Fruit fly (Drosophila melanogaster) whole organism, embryonic: Measurements from ENCODE around the gene CG14104.

ENCODE experiments used
- Atf3 ChIP-seq: fragments of 200-800 bp; sonication (Bioruptor generic); optimal IDR thresholded peaks from 3 replicates; lab custom pipeline; 2016; ENCODE audit warnings: missing biosample characterization, missing genetic modification characterization
- Awh ChIP-seq: fragments of 200-800 bp; sonication (Bioruptor generic); IDR thresholded peaks from 2 replicates; pipeline ENCODE4, ENCODE4 v1.3.6; 2022; ENCODE audit warnings: missing biosample characterization, missing genetic modification characterization
- CG10147 ChIP-seq: fragments of 200-800 bp; sonication (Bioruptor generic); optimal IDR thresholded peaks from 2 replicates; lab custom pipeline; 2019; ENCODE audit warnings: missing biosample characterization, mild to moderate bottlenecking, missing genetic modification characterization, moderate library complexity
- CG10462 ChIP-seq: fragments of 200-800 bp; sonication (Bioruptor generic); optimal IDR thresholded peaks from 2 replicates; lab custom pipeline; 2016; ENCODE audit warnings: missing biosample characterization, missing genetic modification characterization
- CG11247 ChIP-seq: fragments of 200-800 bp; sonication (Bioruptor generic); IDR thresholded peaks from 2 replicates; pipeline ENCODE4 v1.3.6; 2022; ENCODE audit warnings: missing biosample characterization, missing genetic modification characterization
- CG11456 ChIP-seq: fragments of 200-800 bp; sonication (Bioruptor generic); IDR thresholded peaks from 3 replicates; pipeline ENCODE4 v1.3.6; 2022; ENCODE audit warnings: missing biosample characterization, missing genetic modification characterization
- CG11504 ChIP-seq: fragments of 200-800 bp; sonication (Bioruptor generic); optimal IDR thresholded peaks from 3 replicates; lab custom pipeline; 2019; ENCODE audit warnings: missing biosample characterization, mild to moderate bottlenecking, missing genetic modification characterization, moderate library complexity
- CG11723 ChIP-seq: fragments of 200-800 bp; sonication (Bioruptor generic); optimal IDR thresholded peaks from 2 replicates; lab custom pipeline; 2017; ENCODE audit warnings: missing biosample characterization, mild to moderate bottlenecking, missing genetic modification characterization
- CG13296 ChIP-seq: fragments of 200-800 bp; sonication (Bioruptor generic); optimal IDR thresholded peaks from 3 replicates; lab custom pipeline; 2018; ENCODE audit warnings: missing biosample characterization, mild to moderate bottlenecking, missing genetic modification characterization
- CG17612 ChIP-seq: fragments of 200-800 bp; sonication (Bioruptor generic); IDR thresholded peaks from 2 replicates; pipeline ENCODE4 v1.3.6; 2022; ENCODE audit warnings: missing biosample characterization, missing genetic modification characterization
- CG2202 ChIP-seq: fragments of 200-800 bp; sonication (Bioruptor generic); optimal IDR thresholded peaks from 2 replicates; lab custom pipeline; 2018; ENCODE audit warnings: missing biosample characterization, mild to moderate bottlenecking, missing genetic modification characterization
- CG2875 ChIP-seq: fragments of 200-800 bp; sonication (Bioruptor generic); optimal IDR thresholded peaks from 2 replicates; lab custom pipeline; 2017; ENCODE audit warnings: missing biosample characterization, mild to moderate bottlenecking, missing genetic modification characterization, missing genetic modification reagents
- CG30020 ChIP-seq: fragments of 200-800 bp; optimal IDR thresholded peaks from 2 replicates; lab custom pipeline; 2019; ENCODE audit warnings: missing biosample characterization, mild to moderate bottlenecking, missing genetic modification characterization, moderate library complexity
- CG32767 ChIP-seq: fragments of 200-800 bp; sonication (Bioruptor generic); IDR thresholded peaks from 2 replicates; pipeline ENCODE4 v1.3.6; 2022; ENCODE audit warnings: missing biosample characterization, missing genetic modification characterization
- CG33213 ChIP-seq: fragments of 200-800 bp; sonication (Bioruptor generic); optimal IDR thresholded peaks from 3 replicates; lab custom pipeline; 2016; ENCODE audit warnings: missing biosample characterization, missing genetic modification characterization
- CG33557 ChIP-seq: fragments of 200-800 bp; sonication (Bioruptor generic); optimal IDR thresholded peaks from 2 replicates; lab custom pipeline; 2019; ENCODE audit warnings: missing biosample characterization, mild to moderate bottlenecking, missing genetic modification characterization, moderate library complexity
- CG34422 ChIP-seq: fragments of 200-800 bp; sonication (Bioruptor generic); IDR thresholded peaks from 3 replicates; pipeline ENCODE4 v1.3.6; 2022; ENCODE audit warnings: missing biosample characterization, missing genetic modification characterization
- CG3847 ChIP-seq: fragments of 200-800 bp; sonication (Bioruptor generic); IDR thresholded peaks from 2 replicates; pipeline ENCODE4 v1.3.6; 2022; ENCODE audit warnings: missing biosample characterization, missing genetic modification characterization
- CG4617 ChIP-seq: fragments of 200-800 bp; sonication (Bioruptor generic); optimal IDR thresholded peaks from 3 replicates; lab custom pipeline; 2016; ENCODE audit warnings: missing biosample characterization, missing genetic modification characterization, borderline replicate concordance
- CG5953 ChIP-seq: fragments of 200-800 bp; sonication (Bioruptor generic); IDR thresholded peaks from 2 replicates; pipeline ENCODE4 v1.3.6; 2022; ENCODE audit warnings: missing biosample characterization, missing genetic modification characterization
- CG6765 ChIP-seq: fragments of 200-800 bp; sonication (Bioruptor generic); optimal IDR thresholded peaks from 3 replicates; lab custom pipeline; 2017; ENCODE audit warnings: missing biosample characterization, mild to moderate bottlenecking, missing genetic modification characterization
- CG8924 ChIP-seq: fragments of 200-800 bp; optimal IDR thresholded peaks from 3 replicates; lab custom pipeline; 2019; ENCODE audit warnings: missing biosample characterization, mild to moderate bottlenecking, missing genetic modification characterization, moderate library complexity
- Dbx ChIP-seq: fragments of 200-800 bp; sonication (Bioruptor generic); IDR thresholded peaks from 3 replicates; pipeline ENCODE4 v1.3.6; 2022; ENCODE audit warnings: missing biosample characterization, missing genetic modification characterization
- Dek ChIP-seq: fragments of 200-800 bp; sonication (Bioruptor generic); optimal IDR thresholded peaks from 3 replicates; lab custom pipeline; 2019; ENCODE audit warnings: missing biosample characterization, mild to moderate bottlenecking, missing genetic modification characterization, moderate library complexity
- Dfd ChIP-seq, 2 experiments: fragments of >200 bp; optimal IDR thresholded peaks; 2 replicates each; lab custom pipeline; 2017; ENCODE audit warnings: missing biosample characterization in 2 of 2, missing genetic modification characterization in 2 of 2
- Dp ChIP-seq: fragments of 200-800 bp; sonication (Bioruptor generic); optimal IDR thresholded peaks from 2 replicates; lab custom pipeline; 2018; ENCODE audit warnings: missing biosample characterization, mild to moderate bottlenecking, missing genetic modification characterization, moderate library complexity
- E2f2 ChIP-seq: fragments of 200-800 bp; sonication (Bioruptor generic); IDR thresholded peaks from 2 replicates; pipeline ENCODE4 v1.3.6; 2022; ENCODE audit warnings: missing biosample characterization, missing genetic modification characterization
- GATAe ChIP-seq: fragments of 200-800 bp; sonication (Bioruptor generic); conservative IDR thresholded peaks from 2 replicates; pipeline ENCODE4 v1.3.6; 2022; ENCODE audit warnings: missing biosample characterization, missing genetic modification characterization
- Gsc ChIP-seq: fragments of 200-800 bp; sonication (Bioruptor generic); IDR thresholded peaks from 2 replicates; pipeline ENCODE4 v1.3.6; 2022; ENCODE audit warnings: missing biosample characterization, missing genetic modification characterization
- Hey ChIP-seq: fragments of 200-800 bp; sonication (Bioruptor generic); optimal IDR thresholded peaks from 3 replicates; lab custom pipeline; 2018; ENCODE audit warnings: missing biosample characterization, mild to moderate bottlenecking, missing genetic modification characterization
- Hr39 ChIP-seq: fragments of >200 bp; optimal IDR thresholded peaks from 2 replicates; lab custom pipeline; 2017
- Sin3A ChIP-seq: fragments of >200 bp; optimal IDR thresholded peaks from 2 replicates; lab custom pipeline; 2018
- Spps ChIP-seq: fragments of 200-800 bp; sonication (Bioruptor generic); optimal IDR thresholded peaks from 2 replicates; lab custom pipeline; 2018; ENCODE audit warnings: missing biosample characterization, mild to moderate bottlenecking, missing genetic modification characterization
- Tbp ChIP-seq: fragments of >200 bp; optimal IDR thresholded peaks from 2 replicates; lab custom pipeline; 2018; ENCODE audit warnings: missing biosample characterization, missing genetic modification characterization
- Usf ChIP-seq: fragments of 200-800 bp; sonication (Bioruptor generic); optimal IDR thresholded peaks from 2 replicates; lab custom pipeline; 2017; ENCODE audit warnings: missing genotype, missing biosample characterization, missing genetic modification characterization
- ato ChIP-seq: fragments of 200-800 bp; sonication (Bioruptor generic); IDR thresholded peaks from 2 replicates; pipeline ENCODE4 v1.3.6; 2022; ENCODE audit warnings: missing biosample characterization, missing genetic modification characterization; ENCODE audit not compliant: partially characterized antibody
- bbx ChIP-seq: fragments of 200-800 bp; sonication (Bioruptor generic); IDR thresholded peaks from 2 replicates; pipeline ENCODE4 v1.3.6; 2022; ENCODE audit warnings: missing biosample characterization, missing genetic modification characterization; ENCODE audit not compliant: partially characterized antibody
- dmrt99B ChIP-seq: fragments of 200-800 bp; sonication (Bioruptor generic); optimal IDR thresholded peaks from 2 replicates; lab custom pipeline; 2018; ENCODE audit warnings: missing biosample characterization, mild to moderate bottlenecking, missing genetic modification characterization, moderate library complexity
- esg ChIP-seq: fragments of 200-800 bp; sonication (Bioruptor generic); conservative IDR thresholded peaks from 2 replicates; pipeline ENCODE4 v1.3.6; 2022; ENCODE audit warnings: missing biosample characterization, missing genetic modification characterization
- ken ChIP-seq: fragments of 200-800 bp; sonication (Bioruptor generic); IDR thresholded peaks from 3 replicates; pipeline ENCODE4 v1.3.6; 2022; ENCODE audit warnings: missing biosample characterization, missing genetic modification characterization
- maf-S ChIP-seq: fragments of 200-800 bp; sonication (Bioruptor generic); optimal IDR thresholded peaks from 2 replicates; lab custom pipeline; 2016; ENCODE audit warnings: missing biosample characterization, missing genetic modification characterization
- otp ChIP-seq: fragments of 200-800 bp; sonication (Bioruptor generic); IDR thresholded peaks from 3 replicates; pipeline ENCODE4, ENCODE4 v1.3.6; 2022; ENCODE audit warnings: missing biosample characterization, missing genetic modification characterization
- ro ChIP-seq: fragments of 200-800 bp; sonication (Bioruptor generic); IDR thresholded peaks from 2 replicates; pipeline ENCODE4 v1.3.6; 2022; ENCODE audit warnings: missing biosample characterization, missing genetic modification characterization
- schlank ChIP-seq: fragments of 200-800 bp; sonication (Bioruptor generic); optimal IDR thresholded peaks from 2 replicates; lab custom pipeline; 2018; ENCODE audit warnings: missing biosample characterization, mild to moderate bottlenecking, missing genetic modification characterization
- sd ChIP-seq: fragments of 200-800 bp; sonication (Bioruptor generic); optimal IDR thresholded peaks from 3 replicates; lab custom pipeline; 2018; ENCODE audit warnings: missing biosample characterization, mild to moderate bottlenecking, missing genetic modification characterization, moderate library complexity
- sens ChIP-seq: fragments of 200-800 bp; sonication (Bioruptor generic); peaks from one replicate; lab custom pipeline; 2016; ENCODE audit warnings: missing biosample characterization, missing genetic modification characterization
- stwl ChIP-seq: fragments of 200-800 bp; sonication (Bioruptor generic); optimal IDR thresholded peaks from 3 replicates; lab custom pipeline; 2018; ENCODE audit warnings: missing biosample characterization, mild to moderate bottlenecking, missing genetic modification characterization, moderate library complexity
- tio ChIP-seq: fragments of 200-800 bp; sonication (Bioruptor generic); optimal IDR thresholded peaks from 2 replicates; lab custom pipeline; 2017; ENCODE audit warnings: missing biosample characterization, missing genetic modification characterization, inconsistent platforms
- wdn ChIP-seq: fragments of 200-800 bp; sonication (Bioruptor generic); IDR thresholded peaks from 2 replicates; pipeline ENCODE4 v1.3.6; 2022; ENCODE audit warnings: missing biosample characterization, missing genetic modification characterization
- yki ChIP-seq: fragments of >200 bp; optimal IDR thresholded peaks from 3 replicates; lab custom pipeline; 2018
- zf30C ChIP-seq: fragments of 200-800 bp; sonication (Bioruptor generic); optimal IDR thresholded peaks from 3 replicates; lab custom pipeline; 2018; ENCODE audit warnings: missing biosample characterization, mild to moderate bottlenecking, missing genetic modification characterization

Gene CG14104

DNA sequence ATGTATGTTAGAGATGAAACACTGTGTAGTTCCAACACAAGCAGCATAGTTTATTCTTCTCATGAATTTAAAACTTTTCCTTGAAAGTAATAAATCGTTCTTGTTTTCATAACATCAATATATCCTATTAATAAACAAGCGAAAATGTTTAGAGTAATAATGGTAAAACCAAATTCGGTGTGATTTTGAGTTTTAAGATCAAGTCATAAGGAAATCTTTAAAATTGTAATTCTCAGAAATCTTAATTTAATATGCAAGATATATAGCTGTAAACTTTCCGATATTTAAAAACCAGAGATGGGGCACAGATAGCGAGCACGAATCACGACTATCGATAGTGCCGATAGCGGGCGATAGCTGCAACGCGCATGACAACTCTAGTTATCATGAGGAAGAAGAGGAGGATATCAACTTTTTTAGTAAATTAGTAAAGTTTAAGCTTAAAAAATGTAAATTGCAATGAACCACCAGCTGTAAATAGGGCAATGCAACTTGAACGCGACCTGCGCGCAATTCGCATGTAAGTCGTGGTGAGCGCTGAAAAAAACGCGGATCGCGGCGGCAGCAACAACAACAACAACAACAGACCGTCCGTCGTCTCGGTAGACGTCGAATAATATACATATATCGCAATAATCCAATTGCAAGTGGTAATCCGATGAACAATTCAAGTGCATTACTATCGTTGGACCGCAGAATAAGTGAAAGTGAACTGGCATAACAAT is 11.0 kb upstream of the CG14104 start, which contains the start of the genes Fibp and Deaf1 (continued):
- no peak for TF ChIP-seq CG17612 (GFP tag; lab: Robert Waterston, UW)
- peak; percentile 46 for TF ChIP-seq CG10462 (GFP tag; lab: Kevin White, UChicago)
- peak; percentile 48 for TF ChIP-seq stwl
- TF ChIP-seq ro (GFP tag; lab: Robert Waterston, UW): no peak
- peak; percentile 41 for TF ChIP-seq Usf (GFP tag; lab: Kevin White, UChicago)
- TF ChIP-seq CG8924 (tag; lab: Kevin White, UChicago): peak; percentile 84
- peak; percentile 78 for TF ChIP-seq CG30020
- TF ChIP-seq Hey (tag; lab: Kevin White, UChicago): no peak
- 0 out of 2 replicates have a peak, but pooled peaks have one; percentile 6 for TF ChIP-seq Gsc (GFP tag; lab: Robert Waterston, UW)
- TF ChIP-seq CG2875 (GFP tag; lab: Kevin White, UChicago): peak; percentile 26
- no peak for TF ChIP-seq Awh (GFP tag; lab: Robert Waterston, UW)
- no peak for TF ChIP-seq E2f2 (GFP tag; lab: Robert Waterston, UW)
- peak; percentile 70 for TF ChIP-seq Dek (tag; lab: Kevin White, UChicago)
- TF ChIP-seq Dfd (GFP tag; optimal IDR thresholded peaks at IDR 0.05; lab: Kevin White, UChicago): peak in 1 of 2 experiments; percentile 39
- TF ChIP-seq Sin3A (lab: Kevin White, UChicago): peak; percentile 68
- peak; percentile 30 for TF ChIP-seq sd (tag; lab: Kevin White, UChicago)
- TF ChIP-seq ato (GFP tag; lab: Robert Waterston, UW): peak; percentile 95
- no peak; the same call in 1 of the 2 replicates for TF ChIP-seq GATAe
- TF ChIP-seq CG3847 (GFP tag; lab: Robert Waterston, UW): peak; percentile 85
- no peak for TF ChIP-seq yki (lab: Kevin White, UChicago)
- TF ChIP-seq wdn (GFP tag; lab: Robert Waterston, UW): 0 out of 2 replicates have a peak, but pooled peaks have one; percentile 37
- TF ChIP-seq Spps (tag; lab: Kevin White, UChicago): no peak
- TF ChIP-seq CG13296: peak; percentile 42
- no peak for TF ChIP-seq Hr39 (lab: Kevin White, UChicago)
- peak; percentile 79 for TF ChIP-seq CG11504 (tag; lab: Kevin White, UChicago)
- peak; percentile 80 for TF ChIP-seq CG33213 (GFP tag; lab: Kevin White, UChicago)
- TF ChIP-seq CG5953 (GFP tag; lab: Robert Waterston, UW): no peak
- TF ChIP-seq tio (GFP tag; lab: Kevin White, UChicago): no peak
- TF ChIP-seq CG6765 (GFP tag; lab: Kevin White, UChicago): no peak
- peak; percentile 91 for TF ChIP-seq CG4617
- TF ChIP-seq esg (GFP tag; lab: Robert Waterston, UW): peak; percentile 46
- TF ChIP-seq CG32767 (GFP tag; lab: Robert Waterston, UW): peak; percentile 34; the same call in 1 of the 2 replicates
- TF ChIP-seq Tbp: no peak
- peak; percentile 73 for TF ChIP-seq maf-S
- peak; percentile 58; the same call in 1 of the 2 replicates for TF ChIP-seq CG11247 (GFP tag; lab: Robert Waterston, UW)
- peak; percentile 87 for TF ChIP-seq Dbx
- no peak for TF ChIP-seq zf30C (GFP tag; lab: Kevin White, UChicago)
- no peak for TF ChIP-seq otp
- TF ChIP-seq dmrt99B: no peak
- TF ChIP-seq Atf3: peak; percentile 79
- TF ChIP-seq sens (GFP tag; lab: Kevin White, UChicago): peak; percentile 94
- TF ChIP-seq Dp (GFP tag; lab: Kevin White, UChicago): peak; percentile 2
- peak; percentile 65; the same call in 2 of the 3 replicates for TF ChIP-seq CG34422
- TF ChIP-seq CG10147 (GFP tag; lab: Kevin White, UChicago): peak; percentile 74
- no peak for TF ChIP-seq CG11723 (GFP tag; lab: Kevin White, UChicago)
- TF ChIP-seq bbx: peak; percentile 98
- peak; percentile 72 for TF ChIP-seq CG33557 (GFP tag; lab: Kevin White, UChicago)
- peak; percentile 81 for TF ChIP-seq CG11456
- peak; percentile 47; the same call in 1 of the 3 replicates for TF ChIP-seq ken
- no peak for TF ChIP-seq schlank (tag; lab: Kevin White, UChicago)
- no peak for TF ChIP-seq CG2202 (tag; lab: Kevin White, UChicago)
